Fruit fly (Drosophila melanogaster) whole organism, prepupa: ENCODE results near the gene mRpL40.

ENCODE experiments used
- CG10669 ChIP-seq: fragments of 200-800 bp; sonication (Bioruptor generic); optimal IDR thresholded peaks from 3 replicates; lab custom pipeline; 2018; ENCODE audit warnings: missing biosample characterization, mild to moderate bottlenecking, missing genetic modification characterization, moderate library complexity
- CG11762 ChIP-seq: fragments of 200-800 bp; sonication (Bioruptor generic); optimal IDR thresholded peaks from 3 replicates; lab custom pipeline; 2016; ENCODE audit warnings: missing biosample characterization, missing genetic modification characterization; ENCODE audit not compliant: insufficient read depth
- CG11902 ChIP-seq: fragments of 200-800 bp; sonication (Bioruptor generic); optimal IDR thresholded peaks from 3 replicates; lab custom pipeline; 2016; ENCODE audit warnings: missing biosample characterization, missing genetic modification characterization
- CG15336 ChIP-seq: fragments of 200-800 bp; sonication (Bioruptor generic); IDR thresholded peaks from 2 replicates; pipeline ENCODE4 v1.3.6; 2022; ENCODE audit warnings: missing biosample characterization, missing genetic modification characterization
- CG16779 ChIP-seq: fragments of 200-800 bp; sonication (Bioruptor generic); optimal IDR thresholded peaks from 3 replicates; lab custom pipeline; 2017; ENCODE audit warnings: missing biosample characterization, mild to moderate bottlenecking, missing genetic modification characterization
- CG3032 ChIP-seq: fragments of 200-800 bp; optimal IDR thresholded peaks from 2 replicates; lab custom pipeline; 2019; ENCODE audit warnings: missing biosample characterization, mild to moderate bottlenecking, missing genetic modification characterization, moderate library complexity
- CG34406 ChIP-seq: fragments of 200-800 bp; sonication (Bioruptor generic); optimal IDR thresholded peaks from 3 replicates; lab custom pipeline; 2016; ENCODE audit warnings: missing biosample characterization, missing genetic modification characterization
- CG3919 ChIP-seq: fragments of 200-800 bp; sonication (Bioruptor generic); optimal IDR thresholded peaks from 3 replicates; lab custom pipeline; 2016; ENCODE audit warnings: missing biosample characterization, missing genetic modification characterization
- CG4318 ChIP-seq: fragments of 200-800 bp; sonication (Bioruptor generic); optimal IDR thresholded peaks from 3 replicates; lab custom pipeline; 2017; ENCODE audit warnings: missing biosample characterization, mild to moderate bottlenecking, missing genetic modification characterization
- CG6163 ChIP-seq: fragments of 200-800 bp; sonication (Bioruptor generic); IDR thresholded peaks from 3 replicates; pipeline ENCODE4 v1.3.6; 2022; ENCODE audit warnings: missing biosample characterization, missing genetic modification characterization
- CG6808 ChIP-seq: fragments of 200-800 bp; sonication (Bioruptor generic); optimal IDR thresholded peaks from 3 replicates; lab custom pipeline; 2017; ENCODE audit warnings: missing biosample characterization, missing genetic modification characterization, mild to moderate bottlenecking, moderate library complexity, missing genetic modification reagents
- CG7368 ChIP-seq: fragments of 200-800 bp; sonication (Bioruptor generic); optimal IDR thresholded peaks from 3 replicates; lab custom pipeline; 2016; ENCODE audit warnings: missing biosample characterization, missing genetic modification characterization
- CG8319 ChIP-seq: fragments of 200-800 bp; sonication (Bioruptor generic); optimal IDR thresholded peaks from 3 replicates; lab custom pipeline; 2016; ENCODE audit warnings: missing biosample characterization, missing genetic modification characterization
- CG9139 ChIP-seq: fragments of 200-800 bp; sonication (Bioruptor generic); optimal IDR thresholded peaks from 3 replicates; lab custom pipeline; 2017; ENCODE audit warnings: missing biosample characterization, mild to moderate bottlenecking, missing genetic modification characterization
- Eip75B ChIP-seq: fragments of 200-800 bp; sonication (Bioruptor generic); optimal IDR thresholded peaks from 3 replicates; lab custom pipeline; 2016; ENCODE audit warnings: missing biosample characterization, missing genetic modification characterization
- Eip78C ChIP-seq: fragments of 200-800 bp; sonication (Bioruptor generic); peaks from one replicate; lab custom pipeline; 2016; ENCODE audit warnings: missing biosample characterization, missing genetic modification characterization
- Eip93F ChIP-seq: fragments of 200-800 bp; sonication (Bioruptor generic); optimal IDR thresholded peaks from 2 replicates; lab custom pipeline; 2016; ENCODE audit warnings: missing biosample characterization, mild to moderate bottlenecking, missing genetic modification characterization
- Ets96B ChIP-seq: fragments of 200-800 bp; optimal IDR thresholded peaks from 2 replicates; lab custom pipeline; 2019; ENCODE audit warnings: missing biosample characterization, mild to moderate bottlenecking, missing genetic modification characterization, moderate library complexity
- Lpt ChIP-seq: fragments of 200-800 bp; sonication (Bioruptor generic); optimal IDR thresholded peaks from 3 replicates; lab custom pipeline; 2016; ENCODE audit warnings: missing biosample characterization, missing genetic modification characterization
- Met ChIP-seq: fragments of 200-800 bp; sonication (Bioruptor generic); optimal IDR thresholded peaks from 3 replicates; lab custom pipeline; 2016; ENCODE audit warnings: missing biosample characterization, missing genetic modification characterization
- OdsH ChIP-seq: fragments of 200-800 bp; sonication (Bioruptor generic); optimal IDR thresholded peaks from 3 replicates; lab custom pipeline; 2016; ENCODE audit warnings: missing biosample characterization, missing genetic modification characterization
- Smox ChIP-seq: fragments of 200-800 bp; sonication (Bioruptor generic); optimal IDR thresholded peaks from 3 replicates; lab custom pipeline; 2016; ENCODE audit warnings: missing biosample characterization, missing genetic modification characterization
- Sox14 ChIP-seq: fragments of 200-800 bp; sonication (Bioruptor generic); optimal IDR thresholded peaks from 3 replicates; lab custom pipeline; 2016; ENCODE audit warnings: missing biosample characterization, missing genetic modification characterization
- Sox15 ChIP-seq: fragments of 200-800 bp; sonication (Bioruptor generic); optimal IDR thresholded peaks from 3 replicates; lab custom pipeline; 2016; ENCODE audit warnings: missing biosample characterization, missing genetic modification characterization
- achi ChIP-seq: fragments of 200-800 bp; sonication (Bioruptor generic); optimal IDR thresholded peaks from 3 replicates; lab custom pipeline; 2016; ENCODE audit warnings: missing biosample characterization, missing genetic modification characterization
- acj6 ChIP-seq: fragments of 200-800 bp; sonication (Bioruptor generic); optimal IDR thresholded peaks from 3 replicates; lab custom pipeline; 2016; ENCODE audit warnings: missing biosample characterization, missing genetic modification characterization
- cyc ChIP-seq: fragments of 200-800 bp; sonication (Bioruptor generic); optimal IDR thresholded peaks from 3 replicates; lab custom pipeline; 2016; ENCODE audit warnings: missing biosample characterization, missing genetic modification characterization
- dac ChIP-seq: fragments of 200-800 bp; sonication (Bioruptor generic); optimal IDR thresholded peaks from 2 replicates; lab custom pipeline; 2017; ENCODE audit warnings: missing biosample characterization, mild to moderate bottlenecking, missing genetic modification characterization
- dsx ChIP-seq: fragments of 200-800 bp; optimal IDR thresholded peaks from 3 replicates; lab custom pipeline; 2019; ENCODE audit warnings: missing biosample characterization, mild to moderate bottlenecking, missing genetic modification characterization, moderate library complexity; ENCODE audit not compliant: poor library complexity, severe bottlenecking
- esn ChIP-seq: fragments of 200-800 bp; sonication (Bioruptor generic); optimal IDR thresholded peaks from 2 replicates; lab custom pipeline; 2016; ENCODE audit warnings: missing biosample characterization, mild to moderate bottlenecking, missing genetic modification characterization, moderate library complexity
- fd85E ChIP-seq: fragments of 200-800 bp; sonication (Bioruptor generic); optimal IDR thresholded peaks from 3 replicates; lab custom pipeline; 2016; ENCODE audit warnings: missing biosample characterization, missing genetic modification characterization
- fkh ChIP-seq: fragments of 200-800 bp; sonication (Bioruptor generic); optimal IDR thresholded peaks from 3 replicates; lab custom pipeline; 2017; ENCODE audit warnings: missing biosample characterization, mild to moderate bottlenecking, missing genetic modification characterization, moderate library complexity
- lz ChIP-seq: fragments of 200-800 bp; sonication (Bioruptor generic); optimal IDR thresholded peaks from 3 replicates; lab custom pipeline; 2016; ENCODE audit warnings: missing biosample characterization, missing genetic modification characterization
- net ChIP-seq: fragments of 200-800 bp; sonication (Bioruptor generic); optimal IDR thresholded peaks from 3 replicates; lab custom pipeline; 2016; ENCODE audit warnings: missing biosample characterization, missing genetic modification characterization
- pdm3 ChIP-seq: fragments of 200-800 bp; sonication (Bioruptor generic); optimal IDR thresholded peaks from 3 replicates; lab custom pipeline; 2016; ENCODE audit warnings: missing biosample characterization, missing genetic modification characterization
- salr ChIP-seq, 2 experiments: fragments of 200-800 bp; sonication (Bioruptor generic); optimal IDR thresholded peaks; 3 replicates each; lab custom pipeline; 2016 to 2018; ENCODE audit warnings: missing biosample characterization in 2 of 2, missing genetic modification characterization in 2 of 2, mild to moderate bottlenecking in 1 of 2
- spab ChIP-seq: fragments of 200-800 bp; sonication (Bioruptor generic); optimal IDR thresholded peaks from 2 replicates; lab custom pipeline; 2017; ENCODE audit warnings: missing biosample characterization, mild to moderate bottlenecking, missing genetic modification characterization, missing genetic modification reagents
- svp ChIP-seq: fragments of 200-800 bp; sonication (Bioruptor generic); peaks from one replicate; lab custom pipeline; 2016; ENCODE audit warnings: missing biosample characterization, missing genetic modification characterization
- topi ChIP-seq: fragments of 200-800 bp; sonication (Bioruptor generic); optimal IDR thresholded peaks from 3 replicates; lab custom pipeline; 2016; ENCODE audit warnings: missing biosample characterization, missing genetic modification characterization

Gene mRpL40

DNA sequence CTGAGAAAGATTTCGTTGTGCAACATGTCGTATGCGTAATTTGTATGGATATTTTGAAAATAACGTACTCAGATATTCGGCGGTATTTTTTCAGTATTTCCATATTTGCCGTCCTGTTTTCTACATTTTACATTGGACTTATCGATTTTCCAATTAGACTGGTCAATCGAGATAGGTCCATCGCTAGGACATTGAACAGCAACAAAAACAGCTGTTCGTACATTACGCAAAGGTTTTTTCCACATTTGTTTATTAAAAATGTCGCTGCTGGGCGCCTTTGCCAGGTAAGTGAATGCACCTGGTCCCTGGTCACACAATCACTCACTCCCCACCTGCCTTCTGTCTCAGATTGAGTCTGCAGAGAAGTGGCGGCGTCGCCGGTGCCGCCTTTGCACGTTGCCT lies at the start of gene mRpL40:
TSS of gene mRpL40 (plus strand) at position 186 of the 402 bp plus-strand sequence.
- no peak for TF ChIP-seq Eip78C
- no peak for TF ChIP-seq fd85E
- no peak for TF ChIP-seq CG3919 (GFP tag; lab: Kevin White, UChicago)
- TF ChIP-seq CG8319 (GFP tag; lab: Kevin White, UChicago) = no peak
- TF ChIP-seq fkh = no peak
- TF ChIP-seq Eip75B (GFP tag; lab: Kevin White, UChicago) = no peak
- no peak for TF ChIP-seq CG16779 (tag; lab: Kevin White, UChicago)
- TF ChIP-seq CG11902 (GFP tag; lab: Kevin White, UChicago) = no peak
- no peak for TF ChIP-seq CG4318 (GFP tag; lab: Kevin White, UChicago)
- TF ChIP-seq pdm3 (GFP tag; lab: Kevin White, UChicago) = no peak
- TF ChIP-seq CG7368 = no peak
- no peak for TF ChIP-seq dsx (GFP tag; lab: Kevin White, UChicago)
- TF ChIP-seq, all 60 proteins: peak for 0

DNA sequence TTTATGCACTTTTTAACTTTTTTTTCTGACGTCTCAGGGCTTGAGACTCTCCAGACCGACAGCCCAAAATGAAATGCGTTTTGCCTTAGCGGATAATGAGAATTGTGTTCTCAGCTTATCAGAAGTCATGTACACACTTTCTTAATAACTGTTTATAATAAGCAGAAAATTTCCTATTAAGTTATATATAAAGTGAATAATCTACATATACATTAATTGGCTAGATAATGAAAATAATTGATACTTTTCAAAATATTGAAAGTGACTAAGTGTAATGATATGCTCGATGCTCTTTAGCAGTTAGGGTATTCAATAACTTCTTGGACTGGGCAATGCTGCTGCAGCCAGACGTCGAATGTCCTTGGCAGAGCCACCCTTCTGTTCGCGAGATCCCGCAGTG lies 45.8 kb upstream of the mRpL40 start:
- TF ChIP-seq CG3919 (GFP tag; lab: Kevin White, UChicago) (no peak), CG10669 (peak; percentile 25), fd85E (no peak), CG3032 (tag; lab: Kevin White, UChicago) (peak; percentile 20), salr (GFP tag; optimal IDR thresholded peaks at IDR 0.05; lab: Kevin White, UChicago) (no peak), spab (GFP tag; lab: Kevin White, UChicago) (no peak), Ets96B (tag; lab: Kevin White, UChicago) (peak; percentile 9), Eip78C (peak; percentile 55), svp (GFP tag; lab: Kevin White, UChicago) (peak; percentile 38), Met (peak; percentile 6), Smox (GFP tag; lab: Kevin White, UChicago) (peak; percentile 18), lz (GFP tag; lab: Kevin White, UChicago) (no peak)

dm6 chr3R:11363577-11363976 lies 44.1 kb upstream of the mRpL40 start:
- no peak for TF ChIP-seq achi
- no peak for TF ChIP-seq net (GFP tag; lab: Kevin White, UChicago)
- no peak for TF ChIP-seq salr (GFP tag; optimal IDR thresholded peaks at IDR 0.05; lab: Kevin White, UChicago)
- TF ChIP-seq Sox15 (GFP tag; lab: Kevin White, UChicago) = no peak
- no peak for TF ChIP-seq Eip93F (GFP tag; lab: Kevin White, UChicago)
- no peak for TF ChIP-seq Ets96B (tag; lab: Kevin White, UChicago)
- no peak for TF ChIP-seq CG3032 (tag; lab: Kevin White, UChicago)
- no peak for TF ChIP-seq Eip75B (GFP tag; lab: Kevin White, UChicago)
- TF ChIP-seq Lpt (GFP tag; lab: Kevin White, UChicago) = no peak

- TF ChIP-seq CG15336 (GFP tag; lab: Robert Waterston, UW) = no peak
- no peak for TF ChIP-seq CG6808 (GFP tag; lab: Kevin White, UChicago)
- TF ChIP-seq CG11762 (GFP tag; lab: Kevin White, UChicago) = no peak
- no peak for TF ChIP-seq CG7368
- no peak for TF ChIP-seq OdsH (GFP tag; lab: Kevin White, UChicago)
- no peak for TF ChIP-seq Smox (GFP tag; lab: Kevin White, UChicago)
- TF ChIP-seq Eip78C = no peak
- TF ChIP-seq Sox14 (GFP tag; lab: Kevin White, UChicago) = no peak
Observed at dm6 chr3R:11366315-11366714, 41.4 kb upstream of the mRpL40 start.

- TF ChIP-seq topi (GFP tag; lab: Kevin White, UChicago) = no peak
- peak; percentile 10 for TF ChIP-seq achi
- no peak for TF ChIP-seq CG9139 (GFP tag; lab: Kevin White, UChicago)
- no peak for TF ChIP-seq Lpt (GFP tag; lab: Kevin White, UChicago)
- no peak for TF ChIP-seq dac
- no peak for TF ChIP-seq cyc (GFP tag; lab: Kevin White, UChicago)
- TF ChIP-seq CG34406 (GFP tag; lab: Kevin White, UChicago) = no peak
- no peak for TF ChIP-seq CG6163 (GFP tag; lab: Robert Waterston, UW)
- no peak for TF ChIP-seq CG11902 (GFP tag; lab: Kevin White, UChicago)
- TF ChIP-seq fkh = no peak
- no peak for TF ChIP-seq acj6 (GFP tag; lab: Kevin White, UChicago)
- TF ChIP-seq esn (GFP tag; lab: Kevin White, UChicago) = peak; percentile 4
- peak; percentile 55 for TF ChIP-seq svp (GFP tag; lab: Kevin White, UChicago)
- TF ChIP-seq Sox15 (GFP tag; lab: Kevin White, UChicago) = no peak
- peak; percentile 68 for TF ChIP-seq Eip78C
- no peak for TF ChIP-seq lz (GFP tag; lab: Kevin White, UChicago)
- TF ChIP-seq Ets96B (tag; lab: Kevin White, UChicago) = peak; percentile 0
Observed at dm6 chr3R:11368766-11369165, 39.0 kb upstream of the mRpL40 start.
